Worm (Caenorhabditis elegans): ENCODE measurements around the gene immp-1.
A peak's percentile ranks its signal among the peaks of the same experiment; 100 is the strongest.

Gene immp-1

DNA sequence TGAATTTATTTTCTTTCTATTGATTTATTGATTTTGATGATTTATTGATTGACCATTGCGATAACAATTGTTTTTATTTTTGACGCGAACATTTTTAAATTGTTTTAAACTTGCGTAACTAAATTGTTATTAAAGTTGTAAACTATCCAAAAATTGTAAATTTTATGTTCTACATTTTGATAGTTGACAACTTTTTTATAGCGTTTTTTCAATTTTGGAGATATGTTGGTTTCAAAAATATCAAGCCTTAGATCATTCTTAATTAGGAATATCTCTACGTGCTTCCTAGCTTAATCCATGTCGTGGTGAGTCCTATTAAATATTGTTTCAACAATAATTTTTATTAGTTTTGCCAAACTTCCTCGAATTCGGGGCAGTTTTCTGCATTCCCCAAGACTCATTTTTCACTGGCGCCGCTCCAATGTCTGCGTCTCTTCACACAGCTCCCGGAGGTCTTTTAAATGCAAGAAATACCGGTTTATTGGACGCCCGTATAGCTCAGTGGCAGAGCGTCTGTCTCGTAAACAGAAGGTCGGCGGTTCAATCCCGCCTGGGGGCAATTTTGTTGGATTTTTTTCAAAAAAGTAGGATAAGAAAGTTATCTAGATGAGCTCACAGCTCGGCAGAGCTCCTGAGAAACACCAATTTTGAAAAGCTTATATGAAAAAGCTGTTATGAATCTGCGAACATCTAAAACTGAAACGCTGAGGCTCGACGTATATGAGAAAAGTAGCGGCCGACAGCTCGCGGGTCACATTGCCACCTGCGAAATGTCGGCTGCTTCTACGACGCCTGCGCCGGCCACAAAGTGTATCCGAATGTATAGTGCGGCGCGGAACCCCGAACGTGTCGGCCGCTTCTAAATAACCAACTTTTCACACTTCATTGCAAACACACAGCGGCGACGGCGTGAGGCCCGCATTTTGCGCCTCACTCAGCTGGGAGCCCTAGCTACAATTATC, 17.8 kb downstream of the immp-1 start, which contains the start of gene C24H11.2:
C24H11.2 (minus strand) TSS at position 51 of the 962 bp plus-strand sequence.
- TF ChIP-seq hnd-1 (tag; optimal IDR thresholded peaks at IDR 0.05) (peak; percentile 14), pes-1 (GFP tag; IDR thresholded peaks at IDR 0.05) (peak; percentile 79), sea-1 (GFP tag; conservative IDR thresholded peaks at IDR 0.05) (0 out of 2 replicates have a peak, but pooled peaks have one; percentile 60), tbx-37 (GFP tag; conservative IDR thresholded peaks at IDR 0.05) (peak; percentile 37; the same call in 1 of the 2 replicates), ceh-36 (tag; optimal IDR thresholded peaks at IDR 0.05) (peak; percentile 31), scrt-1 (GFP tag; IDR thresholded peaks at IDR 0.05) (peak; percentile 46; the same call in 1 of the 2 replicates), F13C5.2 (tag; optimal IDR thresholded peaks at IDR 0.05) (peak; percentile 17), flt-1 (GFP tag; IDR thresholded peaks at IDR 0.05) (peak; percentile 11; the same call in 1 of the 2 replicates)

DNA sequence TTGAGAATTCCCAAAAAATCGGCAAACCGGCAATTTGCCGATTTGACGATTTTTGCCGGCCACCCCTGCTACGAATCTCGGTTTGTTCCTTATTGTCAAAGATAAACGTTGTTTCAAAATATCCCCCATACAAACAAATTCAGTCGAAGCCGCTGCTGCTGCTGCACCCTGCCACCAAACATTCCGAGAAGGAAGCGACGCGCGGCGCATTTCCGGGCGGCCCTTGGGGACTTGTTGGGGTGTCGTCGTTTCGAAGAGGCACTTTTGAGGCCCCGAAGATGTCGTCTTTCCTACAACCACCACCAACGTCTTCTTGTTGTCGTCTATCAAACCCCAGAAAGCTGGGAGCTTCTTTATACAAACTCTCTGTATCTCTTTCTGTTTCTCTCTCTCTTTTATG, 19.6 kb downstream of the immp-1 start:
- TF ChIP-seq hmg-4 (GFP tag; optimal IDR thresholded peaks at IDR 0.05) (no peak), ceh-13 (GFP tag; optimal IDR thresholded peaks at IDR 0.05) (no peak), tbx-11 (GFP tag; IDR thresholded peaks at IDR 0.05) (no peak), F13C5.2 (tag; optimal IDR thresholded peaks at IDR 0.05) (no peak), pes-1 (GFP tag; IDR thresholded peaks at IDR 0.05) (no peak), aly-1 (tag; optimal IDR thresholded peaks at IDR 0.05) (no peak), B0310.2 (tag; optimal IDR thresholded peaks at IDR 0.05) (no peak)

DNA sequence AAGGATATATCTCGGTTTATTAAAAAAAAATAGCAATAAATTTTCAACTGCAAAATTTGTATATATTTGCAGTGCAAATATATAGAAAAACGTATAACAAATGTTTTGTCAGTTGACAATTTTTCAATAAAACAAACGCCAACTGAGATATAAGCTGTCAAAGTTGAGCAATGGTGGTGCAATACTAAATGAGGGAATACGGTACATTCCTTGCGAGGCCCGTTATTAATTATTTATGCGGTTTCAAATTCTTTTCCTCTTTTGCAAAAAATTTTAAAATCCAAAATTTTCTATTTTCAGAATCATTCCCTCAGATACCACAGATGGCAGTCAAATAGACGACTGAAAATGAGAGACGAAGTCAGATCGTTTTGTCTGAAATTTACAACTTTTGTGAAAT, 20.7 kb downstream of the immp-1 start, which contains the start of gene twk-39:
twk-39 (plus strand) TSS at position 301 of the 400 bp plus-strand sequence.
- TF ChIP-seq pes-1 (GFP tag; IDR thresholded peaks at IDR 0.05) (no peak), hnd-1 (tag; optimal IDR thresholded peaks at IDR 0.05) (no peak), ceh-36 (tag; optimal IDR thresholded peaks at IDR 0.05) (no peak), ama-1 (optimal IDR thresholded peaks at IDR 0.05) (no peak), flt-1 (GFP tag; IDR thresholded peaks at IDR 0.05) (no peak), sea-1 (GFP tag; conservative IDR thresholded peaks at IDR 0.05) (no peak), tbx-37 (GFP tag; conservative IDR thresholded peaks at IDR 0.05) (no peak)

ce11 chrIII:11806695-11807094, 31.9 kb downstream of the immp-1 start, which contains the start of gene C18D11.7:
C18D11.7 (minus strand) TSS chrIII:11806795.
- TF ChIP-seq tra-4 (tag; optimal IDR thresholded peaks at IDR 0.05), result no peak
- no peak for TF ChIP-seq flt-1 (GFP tag; IDR thresholded peaks at IDR 0.05)
- no peak for TF ChIP-seq tbx-37 (GFP tag; conservative IDR thresholded peaks at IDR 0.05)
- TF ChIP-seq scrt-1 (GFP tag; IDR thresholded peaks at IDR 0.05), result no peak
- TF ChIP-seq pes-1 (GFP tag; IDR thresholded peaks at IDR 0.05), result no peak
- no peak for TF ChIP-seq ets-7 (tag; optimal IDR thresholded peaks at IDR 0.05)

ce11 chrIII:11807418-11807817, 32.7 kb downstream of the immp-1 start, which contains the start of gene C18D11.10:
C18D11.10 (plus strand) TSS chrIII:11807718.
- TF ChIP-seq pes-1 (GFP tag; IDR thresholded peaks at IDR 0.05) (no peak), tra-4 (tag; optimal IDR thresholded peaks at IDR 0.05) (no peak), ceh-13 (GFP tag; optimal IDR thresholded peaks at IDR 0.05) (no peak), ceh-36 (tag; optimal IDR thresholded peaks at IDR 0.05) (no peak), hmg-4 (GFP tag; optimal IDR thresholded peaks at IDR 0.05) (no peak), ama-1 (optimal IDR thresholded peaks at IDR 0.05) (no peak), tbx-11 (GFP tag; IDR thresholded peaks at IDR 0.05) (no peak), sea-1 (GFP tag; conservative IDR thresholded peaks at IDR 0.05) (no peak), hnd-1 (tag; optimal IDR thresholded peaks at IDR 0.05) (no peak), aly-1 (tag; optimal IDR thresholded peaks at IDR 0.05) (no peak), ets-7 (tag; optimal IDR thresholded peaks at IDR 0.05) (no peak), B0310.2 (tag; optimal IDR thresholded peaks at IDR 0.05) (no peak), hmbx-1 (tag; optimal IDR thresholded peaks at IDR 0.05) (no peak)

DNA sequence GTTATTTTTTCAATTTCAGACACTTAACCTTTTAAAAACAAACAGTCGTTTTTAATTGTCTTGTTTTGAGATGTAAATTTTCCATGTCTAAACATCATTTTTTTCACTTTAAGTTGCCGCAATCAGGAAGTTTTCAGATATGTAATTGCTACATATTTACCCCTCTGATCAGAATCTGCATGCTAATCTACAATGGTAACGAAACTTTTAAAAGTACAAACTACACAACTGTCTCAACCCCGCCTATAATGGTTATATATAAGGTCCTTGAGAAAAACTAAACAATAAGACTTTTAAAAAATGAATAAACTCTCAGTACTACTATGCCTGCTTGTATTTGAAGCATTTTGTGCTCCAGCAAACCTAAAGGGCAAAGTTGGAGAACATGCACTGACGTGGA, 34.1 kb downstream of the immp-1 start, which contains the start of gene C18D11.9:
C18D11.9 (plus strand) TSS at position 301 of the 400 bp plus-strand sequence.
- no peak for TF ChIP-seq pes-1 (GFP tag; IDR thresholded peaks at IDR 0.05)
- no peak for TF ChIP-seq ets-7 (tag; optimal IDR thresholded peaks at IDR 0.05)
- no peak for TF ChIP-seq hnd-1 (tag; optimal IDR thresholded peaks at IDR 0.05)
- TF ChIP-seq aly-1 (tag; optimal IDR thresholded peaks at IDR 0.05), result no peak
- no peak for TF ChIP-seq ceh-13 (GFP tag; optimal IDR thresholded peaks at IDR 0.05)
- TF ChIP-seq tbx-37 (GFP tag; conservative IDR thresholded peaks at IDR 0.05), result no peak
- no peak for TF ChIP-seq sea-1 (GFP tag; conservative IDR thresholded peaks at IDR 0.05)
- TF ChIP-seq tbx-11 (GFP tag; IDR thresholded peaks at IDR 0.05), result no peak
- no peak for TF ChIP-seq hmg-4 (GFP tag; optimal IDR thresholded peaks at IDR 0.05)
- no peak for TF ChIP-seq hmbx-1 (tag; optimal IDR thresholded peaks at IDR 0.05)
- no peak for TF ChIP-seq ceh-36 (tag; optimal IDR thresholded peaks at IDR 0.05)
- no peak for TF ChIP-seq ama-1 (optimal IDR thresholded peaks at IDR 0.05)
- no peak for TF ChIP-seq B0310.2 (tag; optimal IDR thresholded peaks at IDR 0.05)
- no peak for TF ChIP-seq scrt-1 (GFP tag; IDR thresholded peaks at IDR 0.05)
- TF ChIP-seq flt-1 (GFP tag; IDR thresholded peaks at IDR 0.05), result no peak

DNA sequence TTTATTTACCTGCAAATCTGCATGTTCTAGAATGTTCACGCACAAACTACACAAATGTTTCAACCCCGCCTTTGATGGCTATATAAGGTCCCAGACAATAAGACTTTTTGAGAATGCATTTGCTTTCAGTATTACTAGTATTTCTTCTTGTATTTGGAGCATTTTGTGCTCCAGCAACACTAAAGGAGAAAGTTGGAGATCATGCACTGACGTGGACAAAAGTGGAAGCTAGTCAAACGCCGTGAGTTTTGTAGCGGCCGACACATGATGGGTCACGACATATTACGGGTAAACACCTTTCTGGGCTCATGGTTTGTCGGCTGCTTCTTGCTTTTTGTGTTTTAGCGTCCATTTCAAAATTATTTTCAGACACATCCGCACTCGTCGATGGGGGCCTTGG, 35.7 kb downstream of the immp-1 start, which contains the start of gene C18D11.6:
C18D11.6 (plus strand) TSS at position 110 of the 400 bp plus-strand sequence.
- TF ChIP-seq hmg-4 (GFP tag; optimal IDR thresholded peaks at IDR 0.05) (no peak), scrt-1 (GFP tag; IDR thresholded peaks at IDR 0.05) (no peak), tbx-37 (GFP tag; conservative IDR thresholded peaks at IDR 0.05) (no peak), ama-1 (optimal IDR thresholded peaks at IDR 0.05) (no peak), ceh-13 (GFP tag; optimal IDR thresholded peaks at IDR 0.05) (no peak), tbx-11 (GFP tag; IDR thresholded peaks at IDR 0.05) (no peak), flt-1 (GFP tag; IDR thresholded peaks at IDR 0.05) (no peak), sea-1 (GFP tag; conservative IDR thresholded peaks at IDR 0.05) (no peak), B0310.2 (tag; optimal IDR thresholded peaks at IDR 0.05) (no peak)

Measured in whole organism, early embryonic.